Fruit fly (Drosophila melanogaster) whole organism, embryonic: ENCODE measurements around the gene CG5160.

Experiments
- CG11085 ChIP-seq: fragments of 200-800 bp; sonication (Bioruptor generic); IDR thresholded peaks from 2 replicates; pipeline ENCODE4 v1.3.6; 2022; ENCODE audit warnings: missing biosample characterization, missing genetic modification characterization
- CG12155 ChIP-seq: fragments of 200-800 bp; sonication (Bioruptor generic); optimal IDR thresholded peaks from 3 replicates; lab custom pipeline; 2016; ENCODE audit warnings: missing biosample characterization, missing genetic modification characterization
- CG12744 ChIP-seq: fragments of 200-800 bp; sonication (Bioruptor generic); optimal IDR thresholded peaks from 2 replicates; lab custom pipeline; 2016; ENCODE audit warnings: missing biosample characterization, missing genetic modification characterization
- CG1602 ChIP-seq: fragments of 200-800 bp; sonication (Bioruptor generic); optimal IDR thresholded peaks from 3 replicates; lab custom pipeline; 2016; ENCODE audit warnings: missing biosample characterization, missing genetic modification characterization
- CG18476 ChIP-seq: fragments of 200-800 bp; sonication (Bioruptor generic); optimal IDR thresholded peaks from 2 replicates; lab custom pipeline; 2016; ENCODE audit warnings: missing biosample characterization, mild to moderate bottlenecking, missing genetic modification characterization
- CG18599 ChIP-seq: fragments of 200-800 bp; sonication (Bioruptor generic); optimal IDR thresholded peaks from 3 replicates; lab custom pipeline; 2017; ENCODE audit warnings: missing biosample characterization, missing genetic modification characterization, mild to moderate bottlenecking, moderate library complexity, missing genetic modification reagents
- CG18619 ChIP-seq: fragments of 200-800 bp; sonication (Bioruptor generic); optimal IDR thresholded peaks from 3 replicates; lab custom pipeline; 2017; ENCODE audit warnings: missing biosample characterization, mild to moderate bottlenecking, missing genetic modification characterization
- CG2129 ChIP-seq: fragments of 200-800 bp; sonication (Bioruptor generic); IDR thresholded peaks from 2 replicates; pipeline ENCODE4 v1.3.6; 2022; ENCODE audit warnings: missing biosample characterization, missing genetic modification characterization; ENCODE audit not compliant: partially characterized antibody
- CG34376 ChIP-seq: fragments of 200-800 bp; sonication (Bioruptor generic); optimal IDR thresholded peaks from 2 replicates; lab custom pipeline; 2018; ENCODE audit warnings: missing biosample characterization, mild to moderate bottlenecking, missing genetic modification characterization
- CG43689 ChIP-seq: fragments of 200-800 bp; sonication (Bioruptor generic); IDR thresholded peaks from 2 replicates; pipeline ENCODE4 v1.3.6; 2022; ENCODE audit warnings: missing biosample characterization, missing genetic modification characterization
- CG4617 ChIP-seq: fragments of 200-800 bp; sonication (Bioruptor generic); optimal IDR thresholded peaks from 3 replicates; lab custom pipeline; 2016; ENCODE audit warnings: missing biosample characterization, missing genetic modification characterization, borderline replicate concordance
- CG5953 ChIP-seq: fragments of 200-800 bp; sonication (Bioruptor generic); IDR thresholded peaks from 2 replicates; pipeline ENCODE4 v1.3.6; 2022; ENCODE audit warnings: missing biosample characterization, missing genetic modification characterization
- CG6813 ChIP-seq: fragments of 200-800 bp; sonication (Bioruptor generic); optimal IDR thresholded peaks from 2 replicates; lab custom pipeline; 2017; ENCODE audit warnings: missing biosample characterization, missing genetic modification characterization, mild to moderate bottlenecking, moderate library complexity, missing genetic modification reagents
- CG6854 ChIP-seq: fragments of 200-800 bp; sonication (Bioruptor generic); optimal IDR thresholded peaks from 3 replicates; lab custom pipeline; 2017; ENCODE audit warnings: missing biosample characterization, mild to moderate bottlenecking, missing genetic modification characterization
- CG9817 ChIP-seq: fragments of 200-800 bp; sonication (Bioruptor generic); optimal IDR thresholded peaks from 2 replicates; lab custom pipeline; 2018; ENCODE audit warnings: missing biosample characterization, mild to moderate bottlenecking, missing genetic modification characterization, moderate library complexity
- CHES-1-like ChIP-seq: fragments of 200-800 bp; sonication (Bioruptor generic); optimal IDR thresholded peaks from 2 replicates; lab custom pipeline; 2016; ENCODE audit warnings: missing biosample characterization, missing genetic modification characterization
- CTCF ChIP-seq: fragments of 200-800 bp; sonication (Bioruptor generic); optimal IDR thresholded peaks from 2 replicates; lab custom pipeline; 2017; ENCODE audit warnings: missing biosample characterization, mild to moderate bottlenecking, missing genetic modification characterization, moderate library complexity
- CrebB ChIP-seq: fragments of 200-800 bp; sonication (Bioruptor generic); optimal IDR thresholded peaks from 3 replicates; lab custom pipeline; 2018; ENCODE audit warnings: missing biosample characterization, mild to moderate bottlenecking, missing genetic modification characterization
- Dbx ChIP-seq: fragments of 200-800 bp; sonication (Bioruptor generic); IDR thresholded peaks from 3 replicates; pipeline ENCODE4 v1.3.6; 2022; ENCODE audit warnings: missing biosample characterization, missing genetic modification characterization
- Dek ChIP-seq: fragments of 200-800 bp; sonication (Bioruptor generic); optimal IDR thresholded peaks from 3 replicates; lab custom pipeline; 2019; ENCODE audit warnings: missing biosample characterization, mild to moderate bottlenecking, missing genetic modification characterization, moderate library complexity
- Drgx ChIP-seq: fragments of 200-800 bp; sonication (Bioruptor generic); IDR thresholded peaks from 2 replicates; pipeline ENCODE4 v1.3.6; 2022; ENCODE audit warnings: missing biosample characterization, missing genetic modification characterization
- E2f1 ChIP-seq: fragments of 200-800 bp; sonication (Bioruptor generic); IDR thresholded peaks from 2 replicates; pipeline ENCODE4 v1.3.6; 2022; ENCODE audit warnings: missing biosample characterization, missing genetic modification characterization
- ERR ChIP-seq: fragments of 200-800 bp; sonication (Bioruptor generic); optimal IDR thresholded peaks from 2 replicates; lab custom pipeline; 2016; ENCODE audit warnings: missing biosample characterization, missing genetic modification characterization
- Eip74EF ChIP-seq, 2 experiments: fragments of 200-800 bp in 1 of 2; fragments of >200 bp in 1 of 2; sonication (Bioruptor generic) in 1 of 2; optimal IDR thresholded peaks; 2 replicates each; lab custom pipeline; 2017 to 2019; ENCODE audit warnings: missing biosample characterization in 2 of 2, missing genetic modification characterization in 2 of 2, mild to moderate bottlenecking in 1 of 2, moderate library complexity in 1 of 2
- Ets65A ChIP-seq: fragments of 200-800 bp; sonication (Bioruptor generic); peaks from one replicate; lab custom pipeline; 2016; ENCODE audit warnings: missing biosample characterization, missing genetic modification characterization
- Hand ChIP-seq: fragments of 200-800 bp; sonication (Bioruptor generic); optimal IDR thresholded peaks from 2 replicates; lab custom pipeline; 2017; ENCODE audit warnings: mild to moderate bottlenecking, missing biosample characterization, missing genetic modification reagents, missing genetic modification characterization
- Hmr ChIP-seq: fragments of 200-800 bp; sonication (Bioruptor generic); optimal IDR thresholded peaks from 3 replicates; lab custom pipeline; 2017; ENCODE audit warnings: mild to moderate bottlenecking, missing biosample characterization, missing genetic modification reagents, missing genetic modification characterization
- Hr51 ChIP-seq, 2 experiments: fragments of 200-800 bp; sonication (Bioruptor generic); optimal IDR thresholded peaks; 2 replicates in 1 of 2; 3 replicates in 1 of 2; lab custom pipeline; 2016 to 2018; ENCODE audit warnings: missing biosample characterization in 2 of 2, missing genetic modification characterization in 2 of 2, mild to moderate bottlenecking in 1 of 2, moderate library complexity in 1 of 2
- PHDP ChIP-seq: fragments of 200-800 bp; sonication (Bioruptor generic); optimal IDR thresholded peaks from 3 replicates; lab custom pipeline; 2018; ENCODE audit warnings: missing biosample characterization, mild to moderate bottlenecking, missing genetic modification characterization, moderate library complexity
- Poxn ChIP-seq: fragments of 200-800 bp; sonication (Bioruptor generic); IDR thresholded peaks from 2 replicates; pipeline ENCODE4 v1.3.6; 2022; ENCODE audit warnings: missing biosample characterization, missing genetic modification characterization
- bcd ChIP-seq: fragments of 200-800 bp; sonication (Bioruptor generic); optimal IDR thresholded peaks from 2 replicates; lab custom pipeline; 2017; ENCODE audit warnings: missing biosample characterization, mild to moderate bottlenecking, missing genetic modification characterization
- cg ChIP-seq: fragments of 200-800 bp; sonication (Bioruptor generic); optimal IDR thresholded peaks from 3 replicates; lab custom pipeline; 2019; ENCODE audit warnings: missing biosample characterization, mild to moderate bottlenecking, missing genetic modification characterization, moderate library complexity
- chm ChIP-seq: fragments of 200-800 bp; sonication (Bioruptor generic); IDR thresholded peaks from 2 replicates; pipeline ENCODE4 v1.3.6; 2022; ENCODE audit warnings: missing biosample characterization, missing genetic modification characterization
- ci ChIP-seq: fragments of 200-800 bp; sonication (Bioruptor generic); IDR thresholded peaks from 3 replicates; pipeline ENCODE4 v1.3.6; 2022; ENCODE audit warnings: missing biosample characterization, missing genetic modification characterization
- dimm ChIP-seq: fragments of 200-800 bp; sonication (Bioruptor generic); IDR thresholded peaks from 2 replicates; pipeline ENCODE4 v1.3.6; 2022; ENCODE audit warnings: missing biosample characterization, missing genetic modification characterization
- fd102C ChIP-seq: fragments of 200-800 bp; sonication (Bioruptor generic); optimal IDR thresholded peaks from 2 replicates; lab custom pipeline; 2018; ENCODE audit warnings: missing biosample characterization, mild to moderate bottlenecking, missing genetic modification characterization, moderate library complexity
- grn ChIP-seq: fragments of 200-800 bp; sonication (Bioruptor generic); optimal IDR thresholded peaks from 3 replicates; lab custom pipeline; 2017; ENCODE audit warnings: missing biosample characterization, missing genetic modification characterization
- gro ChIP-seq: fragments of 200-800 bp; sonication (Bioruptor generic); optimal IDR thresholded peaks from 2 replicates; lab custom pipeline; 2016; ENCODE audit warnings: missing biosample characterization, missing genetic modification characterization
- hth ChIP-seq: fragments of >200 bp; optimal IDR thresholded peaks from 2 replicates; lab custom pipeline; 2017; ENCODE audit warnings: inconsistent platforms
- ind ChIP-seq: fragments of 200-800 bp; sonication (Bioruptor generic); optimal IDR thresholded peaks from 3 replicates; lab custom pipeline; 2016; ENCODE audit warnings: missing biosample characterization, missing genetic modification characterization
- inv ChIP-seq: fragments of 200-800 bp; sonication (Bioruptor generic); IDR thresholded peaks from 2 replicates; pipeline ENCODE4 v1.3.6; 2022; ENCODE audit warnings: missing biosample characterization, missing genetic modification characterization; ENCODE audit not compliant: partially characterized antibody
- kni ChIP-seq: fragments of 200-800 bp; sonication (Bioruptor generic); optimal IDR thresholded peaks from 3 replicates; lab custom pipeline; 2017; ENCODE audit warnings: mild to moderate bottlenecking, missing biosample characterization, missing genetic modification reagents, missing genetic modification characterization
- mirr ChIP-seq: fragments of 200-800 bp; sonication (Bioruptor generic); optimal IDR thresholded peaks from 3 replicates; lab custom pipeline; 2018; ENCODE audit warnings: missing biosample characterization, mild to moderate bottlenecking, missing genetic modification characterization
- nom ChIP-seq: fragments of 200-800 bp; sonication (Bioruptor generic); optimal IDR thresholded peaks from 2 replicates; lab custom pipeline; 2017; ENCODE audit warnings: missing biosample characterization, missing genetic modification characterization, mild to moderate bottlenecking, moderate library complexity, missing genetic modification reagents
- phol ChIP-seq: fragments of 200-800 bp; sonication (Bioruptor generic); optimal IDR thresholded peaks from 3 replicates; lab custom pipeline; 2018; ENCODE audit warnings: missing biosample characterization, mild to moderate bottlenecking, missing genetic modification characterization, moderate library complexity
- pum ChIP-seq: fragments of 200-800 bp; sonication (Bioruptor generic); optimal IDR thresholded peaks from 2 replicates; lab custom pipeline; 2016; ENCODE audit warnings: missing biosample characterization, missing genetic modification characterization
- sisA ChIP-seq: fragments of 200-800 bp; sonication (Bioruptor generic); IDR thresholded peaks from 2 replicates; pipeline ENCODE4 v1.3.6; 2022; ENCODE audit warnings: missing biosample characterization, missing genetic modification characterization
- sug ChIP-seq: fragments of 200-800 bp; optimal IDR thresholded peaks from 2 replicates; lab custom pipeline; 2019; ENCODE audit warnings: missing biosample characterization, mild to moderate bottlenecking, missing genetic modification characterization, moderate library complexity
- ttk ChIP-seq: fragments of 200-800 bp; sonication (Bioruptor generic); IDR thresholded peaks from 2 replicates; pipeline ENCODE4 v2.1.2; 2022; ENCODE audit warnings: missing biosample characterization, missing genetic modification characterization
- unpg ChIP-seq: fragments of 200-800 bp; sonication (Bioruptor generic); optimal IDR thresholded peaks from 3 replicates; lab custom pipeline; 2018; ENCODE audit warnings: missing biosample characterization, mild to moderate bottlenecking, missing genetic modification characterization, moderate library complexity

CG5160 gene

dm6 chr2L:7427067-7427785 is 28.7 kb upstream of the CG5160 start (continued):
- TF ChIP-seq Eip74EF (GFP tag; optimal IDR thresholded peaks at IDR 0.05; lab: Kevin White, UChicago) (peak in 1 of 2 experiments; percentile 9), CG2129 (GFP tag; lab: Robert Waterston, UW) (no peak), hth (lab: Kevin White, UChicago) (no peak), CG4617 (peak; percentile 21), PHDP (tag; lab: Kevin White, UChicago) (peak; percentile 13), Ets65A (GFP tag; lab: Kevin White, UChicago) (no peak), ci (GFP tag; lab: Robert Waterston, UW) (peak; percentile 48; the same call in 2 of the 3 replicates), phol (tag; lab: Kevin White, UChicago) (no peak), CG34376 (GFP tag; lab: Kevin White, UChicago) (peak; percentile 85), CG6854 (GFP tag; lab: Kevin White, UChicago) (peak; percentile 0), kni (GFP tag; lab: Kevin White, UChicago) (peak; percentile 33), gro (GFP tag; lab: Kevin White, UChicago) (peak; percentile 8), unpg (GFP tag; lab: Kevin White, UChicago) (no peak), dimm (GFP tag; lab: Robert Waterston, UW) (no peak), bcd (GFP tag; lab: Kevin White, UChicago) (no peak), CrebB (no peak), ttk (GFP tag; lab: Robert Waterston, UW) (no peak), mirr (GFP tag; lab: Kevin White, UChicago) (peak; percentile 73), CG43689 (no peak), CTCF (peak; percentile 83), CG5953 (no peak), sug (tag; lab: Kevin White, UChicago) (peak; percentile 65), inv (peak; percentile 7; the same call in 1 of the 2 replicates), Hand (GFP tag; lab: Kevin White, UChicago) (peak; percentile 14), sisA (GFP tag; lab: Robert Waterston, UW) (no peak), grn (GFP tag; lab: Kevin White, UChicago) (peak; percentile 45), CG9817 (tag; lab: Kevin White, UChicago) (no peak), nom (GFP tag; lab: Kevin White, UChicago) (no peak), ERR (GFP tag; lab: Kevin White, UChicago) (peak; percentile 63), CG11085 (GFP tag; lab: Robert Waterston, UW) (no peak), Poxn (GFP tag; lab: Robert Waterston, UW) (no peak), CG12744 (GFP tag; lab: Kevin White, UChicago) (no peak), pum (no peak), CG1602 (GFP tag; lab: Kevin White, UChicago) (no peak), Hmr (GFP tag; lab: Kevin White, UChicago) (no peak), CG6813 (GFP tag; lab: Kevin White, UChicago) (peak; percentile 59), cg (peak; percentile 57), Dek (no peak), chm (peak; percentile 56; the same call in 1 of the 2 replicates), ind (GFP tag; lab: Kevin White, UChicago) (no peak), Dbx (GFP tag; lab: Robert Waterston, UW) (0 out of 3 replicates have a peak, but pooled peaks have one; percentile 7), Hr51 (GFP tag; optimal IDR thresholded peaks at IDR 0.05; lab: Kevin White, UChicago) (no peak), CHES-1-like (no peak), CG18599 (GFP tag; lab: Kevin White, UChicago) (peak; percentile 26), Drgx (GFP tag; lab: Robert Waterston, UW) (no peak), CG18619 (no peak), fd102C (GFP tag; lab: Kevin White, UChicago) (no peak), CG12155 (GFP tag; lab: Kevin White, UChicago) (no peak), CG18476 (GFP tag; lab: Kevin White, UChicago) (no peak), E2f1 (GFP tag; lab: Robert Waterston, UW) (no peak)
